Worm (Caenorhabditis elegans) whole organism, L3 larva: ENCODE measurements around the gene ptr-20.
A peak's percentile ranks its signal among the peaks of the same experiment; 100 is the strongest.

Experiments used
- R02D3.7 ChIP-seq: fragments of 150-350 bp; optimal IDR thresholded peaks from 2 replicates; lab custom pipeline; 2014; ENCODE audit warnings: missing biosample characterization, missing genetic modification characterization
- aly-2 ChIP-seq: fragments of 150-350 bp; optimal IDR thresholded peaks from 2 replicates; lab custom pipeline; 2014; ENCODE audit warnings: missing biosample characterization, missing genetic modification characterization
- ama-1 ChIP-seq: fragments of 150-350 bp; optimal IDR thresholded peaks from 2 replicates; lab custom pipeline; 2018
- ceh-16 ChIP-seq: sonication (generic microtip); optimal IDR thresholded peaks from 2 replicates; lab custom pipeline; 2017; ENCODE audit warnings: missing biosample characterization, missing genetic modification characterization
- ceh-28 ChIP-seq: fragments of 150-350 bp; optimal IDR thresholded peaks from 2 replicates; lab custom pipeline; 2014; ENCODE audit warnings: missing biosample characterization, missing genetic modification reagents, missing genetic modification characterization
- ceh-82 ChIP-seq: fragments of 150-350 bp; optimal IDR thresholded peaks from 2 replicates; lab custom pipeline; 2014; ENCODE audit warnings: missing biosample characterization, missing genetic modification characterization
- ceh-9 ChIP-seq: sonication (generic microtip); optimal IDR thresholded peaks from 2 replicates; lab custom pipeline; 2018; ENCODE audit warnings: missing biosample characterization, missing genetic modification characterization
- daf-12 ChIP-seq: fragments of 150-350 bp; optimal IDR thresholded peaks from 2 replicates; lab custom pipeline; 2014; ENCODE audit warnings: missing biosample characterization, missing genetic modification reagents, missing genetic modification characterization
- egl-27 ChIP-seq: sonication (generic microtip); optimal IDR thresholded peaks from 4 replicates; lab custom pipeline; 2017; ENCODE audit warnings: missing biosample characterization, missing genetic modification reagents, missing genetic modification characterization
- egl-5 ChIP-seq: fragments of 150-350 bp; optimal IDR thresholded peaks from 2 replicates; lab custom pipeline; 2017; ENCODE audit warnings: missing biosample characterization, missing genetic modification reagents, missing genetic modification characterization, inconsistent platforms
- elt-1 ChIP-seq: fragments of 150-350 bp; optimal IDR thresholded peaks from 2 replicates; lab custom pipeline; 2014; ENCODE audit warnings: missing biosample characterization, missing genetic modification characterization
- elt-2 ChIP-seq: sonication (generic microtip); optimal IDR thresholded peaks from 2 replicates; lab custom pipeline; 2016; ENCODE audit warnings: missing genetic modification reagents, mild to moderate bottlenecking, missing genetic modification characterization, missing compliant biosample characterization
- elt-3 ChIP-seq, 3 experiments: fragments of 150-350 bp in 1 of 3; sonication (generic microtip) in 2 of 3; optimal IDR thresholded peaks; 2 replicates in 2 of 3; 4 replicates in 1 of 3; lab custom pipeline; 2014 to 2017; ENCODE audit warnings: missing biosample characterization in 3 of 3, missing genetic modification characterization in 3 of 3
- fkh-10 ChIP-seq: sonication (generic microtip); optimal IDR thresholded peaks from 2 replicates; lab custom pipeline; 2017; ENCODE audit warnings: missing biosample characterization, missing genetic modification reagents, missing genetic modification characterization
- fkh-2 ChIP-seq: fragments of 150-350 bp; optimal IDR thresholded peaks from 2 replicates; lab custom pipeline; 2014; ENCODE audit warnings: missing biosample characterization, missing genetic modification reagents, missing genetic modification characterization
- fos-1 ChIP-seq: fragments of 150-350 bp; optimal IDR thresholded peaks from 2 replicates; lab custom pipeline; 2014; ENCODE audit warnings: missing biosample characterization, missing genetic modification characterization
- hmg-11 ChIP-seq: sonication (generic microtip); optimal IDR thresholded peaks from 2 replicates; lab custom pipeline; 2016; ENCODE audit warnings: missing genetic modification characterization, missing compliant biosample characterization
- jun-1 ChIP-seq: fragments of 150-350 bp; optimal IDR thresholded peaks from 2 replicates; lab custom pipeline; 2014; ENCODE audit warnings: missing biosample characterization, missing genetic modification reagents, missing genetic modification characterization
- lin-15B ChIP-seq: fragments of 150-350 bp; optimal IDR thresholded peaks from 2 replicates; lab custom pipeline; 2014; ENCODE audit warnings: missing biosample characterization, missing genetic modification characterization
- lin-39 ChIP-seq: fragments of 150-350 bp; optimal IDR thresholded peaks from 2 replicates; lab custom pipeline; 2018; ENCODE audit warnings: missing biosample characterization, missing genetic modification reagents, missing genetic modification characterization
- lsy-12 ChIP-seq: sonication (generic microtip); optimal IDR thresholded peaks from 2 replicates; lab custom pipeline; 2016; ENCODE audit warnings: mild to moderate bottlenecking, missing genetic modification characterization, missing compliant biosample characterization
- mdl-1 ChIP-seq: fragments of 150-350 bp; optimal IDR thresholded peaks from 2 replicates; lab custom pipeline; 2014; ENCODE audit warnings: missing biosample characterization, missing genetic modification characterization
- mml-1 ChIP-seq: fragments of 150-350 bp; sonication (generic microtip); optimal IDR thresholded peaks from 3 replicates; lab custom pipeline; 2014; ENCODE audit warnings: missing biosample characterization, missing genetic modification characterization
- nfya-1 ChIP-seq: sonication (generic microtip); optimal IDR thresholded peaks from 2 replicates; lab custom pipeline; 2017; ENCODE audit warnings: missing genetic modification characterization, mild to moderate bottlenecking, missing compliant biosample characterization, antibody characterized with exemption, moderate library complexity; ENCODE audit not compliant: insufficient read depth
- nhr-11 ChIP-seq: fragments of 150-350 bp; optimal IDR thresholded peaks from 2 replicates; lab custom pipeline; 2014; ENCODE audit warnings: missing biosample characterization, missing genetic modification characterization
- nhr-12 ChIP-seq: fragments of 150-350 bp; optimal IDR thresholded peaks from 2 replicates; lab custom pipeline; 2014; ENCODE audit warnings: missing biosample characterization, missing genetic modification characterization
- nhr-23 ChIP-seq: fragments of 150-350 bp; optimal IDR thresholded peaks from 2 replicates; lab custom pipeline; 2014; ENCODE audit warnings: missing biosample characterization, missing genetic modification reagents, missing genetic modification characterization
- nhr-25 ChIP-seq: sonication (generic microtip); optimal IDR thresholded peaks from 2 replicates; lab custom pipeline; 2017; ENCODE audit warnings: missing biosample characterization, missing genetic modification characterization
- nhr-28 ChIP-seq: fragments of 150-350 bp; optimal IDR thresholded peaks from 2 replicates; lab custom pipeline; 2014; ENCODE audit warnings: missing biosample characterization, missing genetic modification characterization
- nhr-43 ChIP-seq: sonication (generic microtip); optimal IDR thresholded peaks from 2 replicates; lab custom pipeline; 2016; ENCODE audit warnings: mild to moderate bottlenecking, missing genetic modification characterization, missing compliant biosample characterization; ENCODE audit not compliant: poor library complexity, severe bottlenecking
- nhr-67 ChIP-seq: fragments of 150-350 bp; optimal IDR thresholded peaks from 2 replicates; lab custom pipeline; 2014; ENCODE audit warnings: missing biosample characterization, missing genetic modification characterization
- nhr-76 ChIP-seq: fragments of 150-350 bp; sonication (generic microtip); optimal IDR thresholded peaks from 5 replicates; lab custom pipeline; 2014; ENCODE audit warnings: missing biosample characterization, missing genetic modification characterization
- nhr-77 ChIP-seq: fragments of 150-350 bp; optimal IDR thresholded peaks from 2 replicates; lab custom pipeline; 2014; ENCODE audit warnings: missing biosample characterization, missing genetic modification characterization
- pha-4 ChIP-seq: fragments of 150-350 bp; optimal IDR thresholded peaks from 2 replicates; lab custom pipeline; 2014; ENCODE audit warnings: missing biosample characterization, missing genetic modification reagents, missing genetic modification characterization
- pqm-1 ChIP-seq: fragments of 150-350 bp; optimal IDR thresholded peaks from 2 replicates; lab custom pipeline; 2017; ENCODE audit warnings: missing biosample characterization, missing genetic modification characterization, inconsistent platforms
- sea-2 ChIP-seq: fragments of 150-350 bp; sonication (generic microtip); optimal IDR thresholded peaks from 4 replicates; lab custom pipeline; 2014; ENCODE audit warnings: missing biosample characterization, missing genetic modification reagents, missing genetic modification characterization
- skn-1 ChIP-seq: fragments of 150-350 bp; optimal IDR thresholded peaks from 2 replicates; lab custom pipeline; 2014; ENCODE audit warnings: missing biosample characterization, missing genetic modification characterization
- snpc-4 ChIP-seq: fragments of 150-350 bp; optimal IDR thresholded peaks from 2 replicates; lab custom pipeline; 2014; ENCODE audit warnings: missing biosample characterization, missing genetic modification characterization
- tbx-2 ChIP-seq: sonication (generic microtip); optimal IDR thresholded peaks from 2 replicates; lab custom pipeline; 2016; ENCODE audit warnings: mild to moderate bottlenecking, missing genetic modification characterization, missing compliant biosample characterization
- unc-39 ChIP-seq: sonication (generic microtip); optimal IDR thresholded peaks from 4 replicates; lab custom pipeline; 2017; ENCODE audit warnings: missing biosample characterization, missing genetic modification characterization
- unc-62 ChIP-seq: fragments of 150-350 bp; sonication (generic microtip); optimal IDR thresholded peaks from 4 replicates; lab custom pipeline; 2014; ENCODE audit warnings: missing biosample characterization, missing genetic modification reagents, missing genetic modification characterization
- zag-1 ChIP-seq: fragments of 150-350 bp; optimal IDR thresholded peaks from 2 replicates; lab custom pipeline; 2014; ENCODE audit warnings: missing biosample characterization, missing genetic modification characterization
- ztf-11 ChIP-seq: fragments of 150-350 bp; optimal IDR thresholded peaks from 2 replicates; lab custom pipeline; 2014; ENCODE audit warnings: missing biosample characterization, missing genetic modification characterization
- ztf-4 ChIP-seq: fragments of 150-350 bp; optimal IDR thresholded peaks from 2 replicates; lab custom pipeline; 2014; ENCODE audit warnings: missing biosample characterization, missing genetic modification characterization

ptr-20 gene

DNA sequence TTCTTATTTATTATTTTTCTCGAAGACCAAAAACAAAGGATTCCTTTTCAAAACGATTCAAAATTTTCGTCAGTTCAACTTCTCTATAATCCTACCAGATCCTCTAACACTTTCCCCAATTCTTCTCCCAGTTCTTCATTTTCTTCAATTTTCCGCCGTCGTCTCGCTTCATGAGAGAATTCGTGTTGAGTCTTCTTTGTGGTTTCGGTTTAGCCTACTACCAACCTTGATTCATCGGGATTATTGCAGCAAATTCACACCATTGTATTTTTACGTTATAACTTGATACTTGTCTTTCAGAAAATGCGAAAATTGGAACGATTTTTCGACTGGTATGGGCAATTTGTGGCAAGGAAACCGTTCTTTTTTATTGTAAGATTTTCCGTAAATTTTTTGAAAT is at the start of gene ptr-20:
Gene ptr-20, plus strand, starts transcription at position 301 of the 400 bp plus-strand sequence.
- TF ChIP-seq pha-4 (no peak), lsy-12 (tag; lab: Kevin White, UChicago) (no peak), fkh-2 (tag; lab: Kevin White, UChicago) (no peak), ama-1 (lab: Kevin White, UChicago) (no peak), ztf-11 (tag; lab: Kevin White, UChicago) (no peak), nhr-11 (tag; lab: Kevin White, UChicago) (no peak), egl-5 (no peak), nhr-77 (tag; lab: Kevin White, UChicago) (no peak)
- TF ChIP-seq, all 47 proteins: peak for 0

DNA sequence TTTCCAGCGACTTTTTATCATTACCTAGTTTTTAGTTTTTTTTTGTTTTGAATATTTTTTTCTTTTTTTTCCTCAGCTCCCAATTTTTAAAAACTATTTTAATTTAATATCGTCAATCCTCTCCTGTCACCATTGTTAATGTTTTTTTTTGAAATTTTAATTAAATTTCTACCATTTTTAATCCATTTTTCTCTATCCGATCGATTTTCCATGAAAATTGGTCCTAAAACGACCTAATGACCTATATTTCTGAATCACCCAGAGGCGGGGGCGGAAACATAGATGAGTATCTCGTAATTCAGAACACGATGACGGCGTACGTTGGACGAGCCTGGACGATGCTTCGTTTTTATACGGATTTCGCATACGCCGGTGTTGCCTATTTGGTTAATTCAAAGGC is 48.1 kb upstream of the ptr-20 start, which contains the start of gene Y53F4B.39:
Gene Y53F4B.39, plus strand, starts transcription at position 301 of the 400 bp plus-strand sequence.
- no peak for TF ChIP-seq hmg-11
- TF ChIP-seq ceh-9: no peak
- no peak for TF ChIP-seq jun-1 (tag; lab: Kevin White, UChicago)
- TF ChIP-seq fos-1: no peak
- no peak for TF ChIP-seq lin-39
- no peak for TF ChIP-seq nhr-12 (tag; lab: Kevin White, UChicago)
- TF ChIP-seq aly-2 (tag; lab: Kevin White, UChicago): no peak
- TF ChIP-seq nhr-43 (tag; lab: Kevin White, UChicago): no peak
- TF ChIP-seq pha-4: no peak
- no peak for TF ChIP-seq ceh-28
- TF ChIP-seq, all 47 proteins: peak for 0

DNA sequence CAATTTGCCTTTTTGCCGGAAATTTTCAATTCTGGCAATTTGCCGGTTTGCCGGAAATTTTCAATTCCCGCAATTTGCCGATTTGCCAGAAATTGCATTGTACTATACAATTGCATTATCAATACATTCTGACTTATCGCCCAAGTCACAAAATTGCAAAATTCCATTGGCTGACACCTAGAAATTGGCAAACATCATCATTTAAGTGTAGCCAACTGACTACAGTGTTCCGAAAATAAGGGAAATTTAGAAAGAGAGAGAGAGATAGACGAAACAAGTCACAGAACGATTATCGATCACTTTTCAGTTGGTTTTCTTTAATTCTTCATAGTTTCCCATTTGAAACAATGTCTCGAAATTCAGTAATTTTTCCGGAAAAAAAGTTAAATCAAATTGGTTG is 46.6 kb upstream of the ptr-20 start:
- peak; percentile 87 for TF ChIP-seq elt-2 (tag; lab: Kevin White, UChicago)
- TF ChIP-seq pha-4: peak; percentile 46
- TF ChIP-seq pqm-1: peak; percentile 91
- TF ChIP-seq daf-12 (tag; lab: Kevin White, UChicago): no peak
- TF ChIP-seq jun-1 (tag; lab: Kevin White, UChicago): peak; percentile 26
- TF ChIP-seq ceh-28: peak; percentile 56
- no peak for TF ChIP-seq ama-1 (lab: Kevin White, UChicago)
- TF ChIP-seq ceh-82 (tag; lab: Kevin White, UChicago): no peak
- TF ChIP-seq hmg-11: no peak

DNA sequence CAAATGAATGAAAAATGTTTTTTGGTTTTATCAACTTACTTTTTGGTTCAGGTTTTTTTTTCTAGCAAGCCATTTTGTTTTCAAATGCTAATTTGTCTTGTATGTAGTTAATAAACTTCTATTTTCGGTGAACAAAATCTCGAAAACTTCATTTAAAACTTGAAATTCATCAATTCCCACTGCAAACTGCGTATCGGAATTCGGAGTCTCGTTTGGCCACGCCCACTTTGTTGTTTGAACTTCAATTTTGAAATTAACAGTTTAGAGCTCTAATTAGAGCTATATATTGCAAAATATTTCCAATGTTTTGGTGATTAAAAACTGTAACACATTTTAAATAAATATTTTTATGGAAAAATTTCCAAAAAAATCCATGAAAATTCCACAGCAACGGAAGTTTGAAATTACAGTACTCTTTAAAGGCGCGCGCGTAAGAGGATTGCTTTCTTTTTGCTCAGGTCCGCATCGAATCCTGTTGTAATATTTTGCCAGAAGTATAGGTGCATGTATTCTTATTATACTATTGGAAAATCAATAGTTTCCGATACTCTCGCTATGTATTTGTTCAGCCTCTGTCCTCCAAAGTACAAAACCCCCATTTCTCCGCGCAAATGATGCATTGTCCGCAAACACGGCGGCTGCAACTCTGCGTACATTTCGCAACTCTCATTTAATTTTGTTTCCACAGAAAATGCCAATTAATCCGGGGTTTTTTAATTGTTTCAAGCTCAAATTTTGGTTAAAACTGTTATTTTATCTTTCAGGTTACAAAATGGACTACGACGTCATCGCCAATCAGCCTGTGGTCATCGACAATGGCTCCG is 38.2 kb upstream of the ptr-20 start, which contains the start of gene arp-1:
Gene arp-1, plus strand, starts transcription at position 765 of the 824 bp plus-strand sequence.
- TF ChIP-seq ceh-28 (peak; percentile 60), zag-1 (tag; lab: Kevin White, UChicago) (no peak), mml-1 (tag; lab: Kevin White, UChicago) (no peak), fos-1 (no peak), nhr-25 (tag; lab: Kevin White, UChicago) (peak; percentile 38), lin-15B (tag; lab: Kevin White, UChicago) (peak; percentile 44), tbx-2 (tag; lab: Kevin White, UChicago) (no peak), ama-1 (lab: Kevin White, UChicago) (no peak), nhr-23 (peak; percentile 12), fkh-10 (GFP tag; lab: Kevin White, UChicago) (no peak), nhr-28 (tag; lab: Kevin White, UChicago) (no peak), pha-4 (peak; percentile 71), hmg-11 (peak; percentile 84), nhr-77 (tag; lab: Kevin White, UChicago) (no peak), nfya-1 (tag; lab: Kevin White, UChicago) (peak; percentile 60), nhr-12 (tag; lab: Kevin White, UChicago) (no peak), unc-39 (tag; lab: Kevin White, UChicago) (no peak), lin-39 (peak; percentile 59), ceh-9 (no peak), egl-5 (no peak), R02D3.7 (no peak), nhr-11 (tag; lab: Kevin White, UChicago) (no peak), elt-2 (tag; lab: Kevin White, UChicago) (peak; percentile 13), snpc-4 (tag; lab: Kevin White, UChicago) (peak; percentile 52), ztf-4 (tag; lab: Kevin White, UChicago) (no peak), nhr-67 (tag; lab: Kevin White, UChicago) (no peak), skn-1 (tag; lab: Kevin White, UChicago) (no peak), nhr-76 (tag; lab: Kevin White, UChicago) (peak; percentile 13), ceh-16 (tag; lab: Kevin White, UChicago) (no peak), egl-27 (no peak), elt-3 (tag; optimal IDR thresholded peaks at IDR 0.05; lab: Kevin White, UChicago) (no peak), mdl-1 (tag; lab: Kevin White, UChicago) (no peak), ceh-82 (tag; lab: Kevin White, UChicago) (no peak), unc-62 (no peak), daf-12 (tag; lab: Kevin White, UChicago) (no peak), elt-1 (tag; lab: Kevin White, UChicago) (no peak), pqm-1 (no peak), lsy-12 (tag; lab: Kevin White, UChicago) (no peak), sea-2 (GFP tag; lab: Kevin White, UChicago) (no peak), jun-1 (tag; lab: Kevin White, UChicago) (no peak)
